Worm (Caenorhabditis elegans): ENCODE measurements around the gene attf-4.

ce11 chrIII:6087705-6088359, 7.5 kb downstream of the attf-4 start, which contains the start of gene wht-1:
- TF ChIP-seq lin-13 (GFP tag; optimal IDR thresholded peaks at IDR 0.05) (no peak), aly-2 (tag; optimal IDR thresholded peaks at IDR 0.05) (no peak), lsy-2 (tag; optimal IDR thresholded peaks at IDR 0.05) (no peak), fkh-10 (GFP tag; optimal IDR thresholded peaks at IDR 0.05) (no peak), snpc-4 (tag; optimal IDR thresholded peaks at IDR 0.05) (no peak), nhr-12 (tag; optimal IDR thresholded peaks at IDR 0.05) (no peak), hpl-2 (GFP tag; optimal IDR thresholded peaks at IDR 0.05) (no peak), ama-1 (optimal IDR thresholded peaks at IDR 0.05) (no peak), skn-1 (tag; optimal IDR thresholded peaks at IDR 0.05) (no peak), ceh-8 (GFP tag; optimal IDR thresholded peaks at IDR 0.05) (no peak), nhr-11 (tag; optimal IDR thresholded peaks at IDR 0.05) (no peak), nhr-77 (tag; optimal IDR thresholded peaks at IDR 0.05) (no peak), blmp-1 (tag; optimal IDR thresholded peaks at IDR 0.05) (no peak)
